Worm (Caenorhabditis elegans) whole organism, L2 larva: ENCODE results near the gene dct-16.
A peak's percentile ranks its signal among the peaks of the same experiment; 100 is the strongest.

Source experiments
- C34F6.9 ChIP-seq: fragments of 150-350 bp; optimal IDR thresholded peaks from 2 replicates; lab custom pipeline; 2014; ENCODE audit warnings: missing biosample characterization, missing genetic modification characterization
- F13H6.1 ChIP-seq: sonication (generic microtip); optimal IDR thresholded peaks from 2 replicates; lab custom pipeline; 2016; ENCODE audit warnings: missing genetic modification characterization, missing compliant biosample characterization
- Y55F3AM.14 ChIP-seq: fragments of 200-800 bp; sonication (Bioruptor generic); optimal IDR thresholded peaks from 2 replicates; lab custom pipeline; 2018; ENCODE audit warnings: mild to moderate bottlenecking, missing genetic modification characterization, missing compliant biosample characterization
- alr-1 ChIP-seq: fragments of 150-350 bp; optimal IDR thresholded peaks from 2 replicates; lab custom pipeline; 2014; ENCODE audit warnings: missing biosample characterization, missing genetic modification characterization
- aly-2 ChIP-seq: fragments of 150-350 bp; optimal IDR thresholded peaks from 2 replicates; lab custom pipeline; 2014; ENCODE audit warnings: missing biosample characterization, missing genetic modification characterization
- ceh-16 ChIP-seq: fragments of 150-350 bp; optimal IDR thresholded peaks from 2 replicates; lab custom pipeline; 2014; ENCODE audit warnings: missing biosample characterization, missing genetic modification characterization
- ceh-82 ChIP-seq: fragments of 150-350 bp; optimal IDR thresholded peaks from 2 replicates; lab custom pipeline; 2014; ENCODE audit warnings: missing biosample characterization, missing genetic modification characterization
- crh-2 ChIP-seq: sonication (generic microtip); optimal IDR thresholded peaks from 2 replicates; lab custom pipeline; 2017; ENCODE audit warnings: missing biosample characterization, missing genetic modification characterization
- elt-1 ChIP-seq: fragments of 150-350 bp; optimal IDR thresholded peaks from 2 replicates; lab custom pipeline; 2014; ENCODE audit warnings: missing biosample characterization, missing genetic modification characterization
- elt-3 ChIP-seq: sonication (generic microtip); optimal IDR thresholded peaks from 2 replicates; lab custom pipeline; 2017; ENCODE audit warnings: missing biosample characterization, missing genetic modification characterization
- fos-1 ChIP-seq: fragments of 150-350 bp; optimal IDR thresholded peaks from 2 replicates; lab custom pipeline; 2014; ENCODE audit warnings: missing biosample characterization, missing genetic modification characterization
- gmeb-1 ChIP-seq: fragments of 150-350 bp; optimal IDR thresholded peaks from 2 replicates; lab custom pipeline; 2014; ENCODE audit warnings: missing biosample characterization, missing genetic modification characterization
- lin-11 ChIP-seq: fragments of 150-350 bp; sonication (generic microtip); optimal IDR thresholded peaks from 2 replicates; lab custom pipeline; 2014; ENCODE audit warnings: missing biosample characterization, missing genetic modification characterization, inconsistent platforms, mixed read lengths
- lin-13 ChIP-seq: fragments of 150-350 bp; optimal IDR thresholded peaks from 2 replicates; lab custom pipeline; 2014; ENCODE audit warnings: missing biosample characterization, missing genetic modification reagents, missing genetic modification characterization
- lsy-2 ChIP-seq, 2 experiments: fragments of 150-350 bp in 1 of 2; sonication (generic microtip) in 1 of 2; optimal IDR thresholded peaks; 2 replicates each; lab custom pipeline; 2014 to 2017; ENCODE audit warnings: missing biosample characterization in 2 of 2, missing genetic modification characterization in 2 of 2
- mbf-1 ChIP-seq: sonication (generic microtip); optimal IDR thresholded peaks from 2 replicates; lab custom pipeline; 2017; ENCODE audit warnings: missing biosample characterization, missing genetic modification characterization
- mdl-1 ChIP-seq, 2 experiments: fragments of 150-350 bp in 1 of 2; sonication (generic microtip) in 1 of 2; optimal IDR thresholded peaks; 2 replicates each; lab custom pipeline; 2017; ENCODE audit warnings: missing biosample characterization in 2 of 2, missing genetic modification characterization in 2 of 2
- nhr-12 ChIP-seq: fragments of 150-350 bp; optimal IDR thresholded peaks from 2 replicates; lab custom pipeline; 2014; ENCODE audit warnings: missing biosample characterization, missing genetic modification characterization
- nhr-129 ChIP-seq: fragments of 150-350 bp; optimal IDR thresholded peaks from 2 replicates; lab custom pipeline; 2014; ENCODE audit warnings: missing biosample characterization, missing genetic modification characterization
- nhr-21 ChIP-seq: fragments of 150-350 bp; optimal IDR thresholded peaks from 2 replicates; lab custom pipeline; 2014; ENCODE audit warnings: missing biosample characterization, missing genetic modification characterization
- nhr-23 ChIP-seq: fragments of 150-350 bp; optimal IDR thresholded peaks from 2 replicates; lab custom pipeline; 2014; ENCODE audit warnings: missing biosample characterization, missing genetic modification reagents, missing genetic modification characterization
- nhr-237 ChIP-seq: fragments of 150-350 bp; optimal IDR thresholded peaks from 2 replicates; lab custom pipeline; 2014; ENCODE audit warnings: missing biosample characterization, missing genetic modification characterization
- nhr-25 ChIP-seq: fragments of 150-350 bp; sonication (generic microtip); optimal IDR thresholded peaks from 3 replicates; lab custom pipeline; 2014; ENCODE audit warnings: missing biosample characterization, missing genetic modification characterization
- nhr-6 ChIP-seq: fragments of 150-350 bp; optimal IDR thresholded peaks from 2 replicates; lab custom pipeline; 2014; ENCODE audit warnings: missing biosample characterization, missing genetic modification characterization
- peb-1 ChIP-seq: fragments of 150-350 bp; optimal IDR thresholded peaks from 2 replicates; lab custom pipeline; 2014; ENCODE audit warnings: missing biosample characterization, missing genetic modification characterization
- sem-4 ChIP-seq: fragments of 150-350 bp; optimal IDR thresholded peaks from 2 replicates; lab custom pipeline; 2014; ENCODE audit warnings: missing biosample characterization, missing genetic modification reagents, missing genetic modification characterization
- skn-1 ChIP-seq: sonication (generic microtip); optimal IDR thresholded peaks from 2 replicates; lab custom pipeline; 2017; ENCODE audit warnings: missing biosample characterization, missing genetic modification characterization
- snpc-4 ChIP-seq: fragments of 150-350 bp; optimal IDR thresholded peaks from 2 replicates; lab custom pipeline; 2014; ENCODE audit warnings: missing biosample characterization, missing genetic modification characterization
- unc-55 ChIP-seq: fragments of 150-350 bp; sonication (generic microtip); optimal IDR thresholded peaks from 3 replicates; lab custom pipeline; 2014; ENCODE audit warnings: missing biosample characterization, missing genetic modification reagents, missing genetic modification characterization
- unc-62 ChIP-seq: fragments of 150-350 bp; optimal IDR thresholded peaks from 2 replicates; lab custom pipeline; 2014; ENCODE audit warnings: missing biosample characterization, missing genetic modification reagents, missing genetic modification characterization
- zag-1 ChIP-seq: fragments of 150-350 bp; optimal IDR thresholded peaks from 2 replicates; lab custom pipeline; 2014; ENCODE audit warnings: missing biosample characterization, missing genetic modification characterization
- ztf-1 ChIP-seq: fragments of 200-800 bp; sonication (Bioruptor generic); conservative IDR thresholded peaks from 2 replicates; pipeline ENCODE4 v1.3.6; 2022; ENCODE audit warnings: missing genetic modification characterization, missing compliant biosample characterization
- ztf-4 ChIP-seq: fragments of 150-350 bp; optimal IDR thresholded peaks from 2 replicates; lab custom pipeline; 2014; ENCODE audit warnings: missing biosample characterization, missing genetic modification characterization

Gene dct-16

DNA sequence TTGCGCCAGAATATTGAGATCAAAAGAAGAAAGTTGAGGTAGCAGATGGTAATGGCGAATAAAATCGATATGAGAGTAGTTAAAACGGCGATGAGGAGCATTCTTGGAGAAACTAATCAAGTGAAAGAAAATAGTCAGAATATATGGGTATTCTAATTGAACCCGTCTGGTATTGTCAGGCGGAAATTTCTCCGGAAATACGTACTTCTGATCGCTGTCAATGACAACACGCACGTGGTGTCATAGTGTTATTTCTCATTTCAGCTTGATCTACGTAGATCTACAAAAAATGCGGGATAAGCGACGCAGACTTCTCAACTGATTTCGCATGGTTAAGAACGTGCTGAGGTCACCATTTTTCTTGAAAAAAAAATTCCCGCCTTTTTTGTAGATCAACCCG lies 6.5 kb downstream of the dct-16 start, which contains the start of gene srbc-79:
Gene srbc-79 (minus strand): TSS at position 101 of the 400 bp plus-strand sequence.
- TF ChIP-seq lin-13 (GFP tag; lab: Kevin White, UChicago): no peak
- TF ChIP-seq sem-4 (tag; lab: Kevin White, UChicago): no peak
- no peak for TF ChIP-seq unc-62 (GFP tag; lab: Kevin White, UChicago)
- TF ChIP-seq nhr-12 (tag; lab: Kevin White, UChicago): no peak
- no peak for TF ChIP-seq alr-1
- TF ChIP-seq unc-55: no peak
- TF ChIP-seq ceh-82 (tag; lab: Kevin White, UChicago): no peak
- TF ChIP-seq gmeb-1 (tag; lab: Kevin White, UChicago): no peak
- no peak for TF ChIP-seq zag-1 (tag; lab: Kevin White, UChicago)
- no peak for TF ChIP-seq skn-1 (tag; lab: Kevin White, UChicago)
- TF ChIP-seq nhr-21: no peak

DNA sequence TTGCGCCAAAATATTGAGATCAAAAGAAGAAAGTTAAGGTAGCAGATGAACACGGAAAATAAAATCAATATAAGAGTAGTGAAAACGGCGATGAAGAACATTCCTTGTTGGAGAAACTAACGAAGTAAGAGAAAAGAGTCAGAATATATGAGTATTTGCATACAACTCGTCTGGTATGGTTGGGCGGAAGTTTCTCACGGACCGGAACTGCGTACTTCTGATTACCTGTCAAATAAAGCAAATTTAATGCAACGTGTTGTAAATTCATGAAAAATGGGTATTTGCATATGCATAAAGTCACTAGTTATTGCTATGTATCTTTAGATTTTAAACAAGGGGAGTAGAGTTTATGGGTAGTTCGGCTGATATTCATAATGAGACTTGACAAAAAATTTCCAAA lies 9.8 kb downstream of the dct-16 start, which contains the start of gene srbc-78:
Gene srbc-78 (minus strand): TSS at position 101 of the 400 bp plus-strand sequence.
- TF ChIP-seq peb-1 (tag; lab: Kevin White, UChicago) (no peak), crh-2 (no peak), nhr-6 (tag; lab: Kevin White, UChicago) (no peak), Y55F3AM.14 (GFP tag; lab: Kevin White, UChicago) (no peak), lsy-2 (tag; optimal IDR thresholded peaks at IDR 0.05; lab: Kevin White, UChicago) (no peak), zag-1 (tag; lab: Kevin White, UChicago) (no peak), elt-3 (no peak), nhr-12 (tag; lab: Kevin White, UChicago) (no peak), snpc-4 (tag; lab: Kevin White, UChicago) (no peak), mbf-1 (tag; lab: Kevin White, UChicago) (no peak), ceh-16 (no peak), lin-13 (GFP tag; lab: Kevin White, UChicago) (no peak), lin-11 (no peak), gmeb-1 (tag; lab: Kevin White, UChicago) (no peak)

DNA sequence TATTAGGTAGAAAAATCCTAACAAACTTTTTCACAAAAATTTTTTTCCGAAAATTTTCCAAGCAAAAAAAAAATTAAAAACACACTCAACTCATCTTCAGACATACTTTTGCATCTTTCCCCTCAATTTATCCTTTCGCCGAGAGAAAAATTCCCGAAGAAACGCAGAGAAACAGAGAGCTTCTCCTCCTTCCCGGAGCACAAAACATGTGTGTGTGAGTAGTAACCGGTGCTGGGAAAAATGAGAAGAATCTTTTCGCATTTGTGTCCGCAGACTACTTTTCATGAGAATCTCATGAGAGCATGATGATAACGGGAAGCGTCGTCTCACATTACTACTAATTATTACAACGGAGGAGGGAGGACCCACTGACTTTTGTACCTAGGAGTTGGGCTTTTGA lies 12.3 kb downstream of the dct-16 start:
- no peak for TF ChIP-seq elt-3
- TF ChIP-seq peb-1 (tag; lab: Kevin White, UChicago): no peak
- no peak for TF ChIP-seq nhr-6 (tag; lab: Kevin White, UChicago)
- TF ChIP-seq C34F6.9: peak; percentile 4
- peak; percentile 16 for TF ChIP-seq unc-55
- peak; percentile 51 for TF ChIP-seq nhr-129
- TF ChIP-seq skn-1 (tag; lab: Kevin White, UChicago): no peak
- peak; percentile 57 for TF ChIP-seq F13H6.1 (tag; lab: Kevin White, UChicago)
- no peak for TF ChIP-seq aly-2 (tag; lab: Kevin White, UChicago)
- peak in 1 of 2 experiments; percentile 33 for TF ChIP-seq lsy-2 (tag; optimal IDR thresholded peaks at IDR 0.05; lab: Kevin White, UChicago)

DNA sequence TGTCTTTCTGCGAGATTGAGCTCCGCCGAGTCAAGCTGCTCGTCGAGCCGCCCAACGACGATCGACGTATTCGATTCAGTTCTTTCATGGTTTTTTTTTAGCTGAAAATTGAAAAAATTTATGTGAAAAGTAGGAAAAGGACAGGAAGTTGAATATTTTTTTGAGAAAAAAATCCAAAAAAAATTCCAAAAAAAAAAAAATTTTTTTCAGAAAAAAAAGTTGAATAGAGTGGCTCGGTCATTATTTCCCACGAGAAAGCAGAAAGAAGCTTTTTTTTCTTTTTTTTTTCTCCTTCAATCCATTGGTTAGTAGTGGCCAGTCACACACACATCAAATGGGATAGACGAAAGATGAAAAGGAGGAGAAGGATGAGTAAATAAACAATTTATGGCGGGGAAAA lies 13.6 kb downstream of the dct-16 start, which contains the start of gene dhcr-7:
Gene dhcr-7 (minus strand): TSS at position 101 of the 400 bp plus-strand sequence.
- TF ChIP-seq nhr-23: no peak

DNA sequence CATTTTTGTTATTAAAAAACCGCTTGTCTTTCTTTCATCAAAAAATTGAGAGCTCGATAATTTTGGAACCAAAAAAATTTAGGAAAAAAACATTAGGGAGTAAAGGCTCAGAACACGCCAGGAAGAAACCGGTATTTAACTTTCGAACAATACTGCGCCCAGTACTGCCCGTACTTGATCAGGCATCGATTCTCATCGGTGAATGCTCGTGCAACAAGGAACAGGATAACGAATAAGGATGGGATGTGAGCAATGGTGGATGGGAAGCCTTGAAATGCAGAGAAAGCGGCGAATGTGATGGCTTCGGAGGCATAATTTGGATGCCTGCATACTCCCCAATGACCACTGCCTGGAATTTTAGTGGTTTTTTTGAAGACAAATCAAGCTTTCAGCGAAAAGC lies 18.1 kb downstream of the dct-16 start:
- TF ChIP-seq mdl-1 (tag; optimal IDR thresholded peaks at IDR 0.05; lab: Kevin White, UChicago) (no peak), nhr-23 (no peak), nhr-129 (no peak), skn-1 (tag; lab: Kevin White, UChicago) (no peak), nhr-237 (no peak), C34F6.9 (no peak), ztf-1 (GFP tag; lab: Robert Waterston, UW) (no peak), gmeb-1 (tag; lab: Kevin White, UChicago) (no peak), ztf-4 (no peak), unc-62 (GFP tag; lab: Kevin White, UChicago) (no peak), fos-1 (tag; lab: Kevin White, UChicago) (no peak), aly-2 (tag; lab: Kevin White, UChicago) (no peak), zag-1 (tag; lab: Kevin White, UChicago) (no peak), elt-1 (tag; lab: Kevin White, UChicago) (no peak), elt-3 (no peak), lin-11 (no peak), nhr-25 (tag; lab: Kevin White, UChicago) (no peak), snpc-4 (tag; lab: Kevin White, UChicago) (no peak), nhr-12 (tag; lab: Kevin White, UChicago) (no peak), lin-13 (GFP tag; lab: Kevin White, UChicago) (no peak)
